Worm (Caenorhabditis elegans): ENCODE measurements around the gene ifp-1.

Gene ifp-1

DNA sequence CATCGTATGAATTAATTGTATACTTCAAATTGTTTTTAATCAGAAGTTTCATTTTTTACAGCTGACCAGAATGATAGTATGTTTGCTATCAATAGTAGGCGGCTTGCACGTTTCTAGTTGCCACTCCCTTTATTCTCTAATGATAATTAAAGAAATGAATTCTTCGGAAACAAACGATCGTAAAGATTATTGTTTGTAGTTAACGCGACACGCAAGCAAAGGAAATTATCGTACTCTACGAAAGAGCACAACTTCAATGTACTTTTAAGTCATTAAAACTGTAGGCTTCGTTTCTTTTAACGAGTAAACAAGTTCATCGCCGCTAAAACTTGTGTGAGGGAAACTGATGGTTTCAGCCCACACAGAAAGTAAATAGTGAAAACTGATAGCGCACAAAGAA is 542 bp downstream of the ifp-1 start:
- TF ChIP-seq ama-1 (optimal IDR thresholded peaks at IDR 0.05), result no peak
- no peak for TF ChIP-seq ama-1 (GFP tag; optimal IDR thresholded peaks at IDR 0.05)
- TF ChIP-seq ztf-18 (tag; optimal IDR thresholded peaks at IDR 0.05), result no peak
- TF ChIP-seq ceh-100 (GFP tag; IDR thresholded peaks at IDR 0.05), result no peak
- TF ChIP-seq madf-8 (GFP tag; conservative IDR thresholded peaks at IDR 0.05), result no peak
- TF ChIP-seq ceh-27 (GFP tag; optimal IDR thresholded peaks at IDR 0.05), result no peak
- TF ChIP-seq hsf-1 (GFP tag; IDR thresholded peaks at IDR 0.05), result no peak
- TF ChIP-seq C17E4.6 (GFP tag; IDR thresholded peaks at IDR 0.05), result no peak
- TF ChIP-seq let-526 (GFP tag; IDR thresholded peaks at IDR 0.05), result no peak
- TF ChIP-seq him-1 (tag; optimal IDR thresholded peaks at IDR 0.05), result no peak
- TF ChIP-seq Y79H2A.3 (GFP tag; conservative IDR thresholded peaks at IDR 0.05), result no peak
- no peak for TF ChIP-seq xnd-1 (tag; optimal IDR thresholded peaks at IDR 0.05)
- no peak for TF ChIP-seq athp-1 (tag; optimal IDR thresholded peaks at IDR 0.05)
- TF ChIP-seq egl-44 (GFP tag; IDR thresholded peaks at IDR 0.05), result no peak

DNA sequence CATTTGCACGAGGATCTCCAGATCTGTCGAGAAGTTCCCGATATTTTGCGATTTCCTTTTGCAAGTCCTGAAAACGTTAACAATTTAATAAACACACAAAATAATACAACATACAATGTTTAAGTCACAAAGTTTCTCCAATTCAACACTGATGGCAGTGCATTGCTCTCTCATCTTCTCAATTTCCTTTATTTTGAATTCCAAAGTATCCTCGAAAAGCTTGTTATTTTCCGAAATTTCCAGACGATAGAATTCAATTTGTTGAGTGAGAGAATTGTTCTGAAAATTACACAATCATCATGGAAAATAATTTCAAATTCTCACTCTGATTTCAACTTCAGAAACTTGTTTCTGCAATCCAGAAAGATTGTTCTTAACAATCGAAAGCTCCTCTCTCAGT is 2.0 kb downstream of the ifp-1 start:
- TF ChIP-seq ztf-22 (GFP tag; optimal IDR thresholded peaks at IDR 0.05) (no peak), ztf-3 (GFP tag; optimal IDR thresholded peaks at IDR 0.05) (no peak), pbrm-1 (GFP tag; IDR thresholded peaks at IDR 0.05) (no peak), lag-1 (GFP tag; IDR thresholded peaks at IDR 0.05) (no peak), snpc-4 (GFP tag; optimal IDR thresholded peaks at IDR 0.05) (no peak), snpc-4 (tag; optimal IDR thresholded peaks at IDR 0.05) (no peak), cebp-2 (GFP tag; IDR thresholded peaks at IDR 0.05) (no peak), attf-6 (GFP tag; IDR thresholded peaks at IDR 0.05) (no peak), hmg-1.2 (GFP tag; IDR thresholded peaks at IDR 0.05) (no peak), let-526 (GFP tag; IDR thresholded peaks at IDR 0.05) (no peak), F39B2.1 (GFP tag; IDR thresholded peaks at IDR 0.05) (no peak), lin-54 (GFP tag; optimal IDR thresholded peaks at IDR 0.05) (no peak), madf-10 (tag; optimal IDR thresholded peaks at IDR 0.05) (no peak), him-1 (tag; optimal IDR thresholded peaks at IDR 0.05) (no peak), nfya-1 (tag; optimal IDR thresholded peaks at IDR 0.05; ENCODE audit: borderline replicate concordance, insufficient read depth) (no peak), sea-2 (GFP tag; IDR thresholded peaks at IDR 0.05) (no peak)

DNA sequence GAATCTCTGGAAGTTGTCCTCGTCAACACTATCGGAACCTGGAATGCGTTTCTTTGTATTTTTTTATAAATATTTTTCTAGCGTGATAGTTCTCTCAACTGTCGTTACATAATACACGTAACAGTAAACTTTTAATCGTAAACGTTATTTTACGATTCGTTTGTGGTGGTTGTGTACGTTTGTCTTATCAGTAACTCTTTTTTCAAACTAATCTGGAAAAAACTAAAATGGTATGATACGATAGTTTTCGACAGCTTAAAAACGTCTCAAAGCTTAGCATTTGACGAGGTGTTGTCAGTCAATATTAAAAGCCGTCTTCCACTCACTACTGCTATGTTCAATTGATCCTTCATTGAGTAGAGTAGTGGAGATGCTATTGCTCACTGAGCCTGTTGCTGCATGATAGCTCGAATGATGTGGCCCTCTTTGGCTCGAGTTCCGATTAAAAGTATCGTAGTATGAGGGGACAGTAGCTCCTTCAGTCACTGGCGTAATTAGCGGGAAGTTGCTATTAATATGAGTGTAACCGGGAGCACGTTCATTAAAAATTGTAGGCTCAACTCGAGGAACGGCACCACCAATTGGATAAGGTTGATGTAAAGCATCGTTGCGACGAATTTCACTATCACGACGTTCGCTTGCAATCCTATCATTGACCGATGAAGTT is 3.0 kb downstream of the ifp-1 start:
- no peak for TF ChIP-seq madf-10 (tag; optimal IDR thresholded peaks at IDR 0.05)

DNA sequence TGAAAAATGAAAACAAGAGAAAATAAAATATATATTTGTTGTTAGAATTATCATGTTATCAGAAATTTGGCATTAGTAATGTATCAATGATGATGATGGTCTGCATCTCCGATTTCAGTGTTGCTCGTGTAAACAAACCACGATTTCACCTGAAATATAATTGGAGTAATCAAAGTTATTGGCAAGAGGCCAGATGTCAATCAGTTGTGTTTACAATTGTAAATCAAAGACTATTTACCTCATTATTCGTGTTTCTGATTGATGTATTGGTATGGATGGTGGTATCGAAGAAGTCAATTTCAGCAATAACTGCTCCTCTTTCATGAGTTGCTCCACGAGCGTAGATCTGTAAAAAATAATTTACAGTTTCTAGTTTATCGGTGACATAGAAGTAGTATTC is 4.0 kb downstream of the ifp-1 start:
- TF ChIP-seq pha-4 (tag; optimal IDR thresholded peaks at IDR 0.05) (peak; percentile 92), nhr-120 (GFP tag; IDR thresholded peaks at IDR 0.05) (no peak), nhr-80 (tag; optimal IDR thresholded peaks at IDR 0.05) (peak; percentile 69), ztf-22 (GFP tag; optimal IDR thresholded peaks at IDR 0.05) (peak; percentile 14), lin-26 (GFP tag; IDR thresholded peaks at IDR 0.05) (no peak)

DNA sequence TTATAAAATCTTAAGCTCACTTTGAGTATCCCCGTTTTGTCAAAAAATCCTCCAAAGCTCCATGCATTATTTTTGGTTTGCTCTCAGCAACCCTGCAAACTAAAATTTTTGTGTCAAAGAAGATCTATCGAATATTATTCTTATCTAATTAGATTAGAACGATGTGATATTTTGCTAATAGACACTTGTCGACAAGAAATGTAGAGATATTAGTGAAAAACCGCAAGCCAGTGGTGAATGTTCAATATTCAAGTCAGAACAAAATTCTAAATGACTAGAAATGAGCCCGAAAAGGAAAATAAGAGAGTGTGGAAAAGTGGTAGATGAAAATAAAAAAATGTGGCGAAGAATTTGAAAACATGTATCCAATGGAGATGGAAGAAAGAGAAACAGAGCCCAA is 5.2 kb downstream of the ifp-1 start, which contains the start of gene C43C3.4:
C43C3.4 (minus strand) TSS at position 101 of the 400 bp plus-strand sequence.
- TF ChIP-seq sptf-2 (GFP tag; optimal IDR thresholded peaks at IDR 0.05), result no peak
- no peak for TF ChIP-seq nhr-90 (tag; optimal IDR thresholded peaks at IDR 0.05)
- no peak for TF ChIP-seq athp-1 (tag; optimal IDR thresholded peaks at IDR 0.05)
- no peak for TF ChIP-seq madf-6 (GFP tag; IDR thresholded peaks at IDR 0.05)
- no peak for TF ChIP-seq zim-3 (tag; optimal IDR thresholded peaks at IDR 0.05)
- TF ChIP-seq rpc-1 (optimal IDR thresholded peaks at IDR 0.05), result no peak
- no peak for TF ChIP-seq rpc-1 (tag; optimal IDR thresholded peaks at IDR 0.05)
- no peak for TF ChIP-seq hlh-12 (tag; optimal IDR thresholded peaks at IDR 0.05)
- TF ChIP-seq akir-1 (GFP tag; optimal IDR thresholded peaks at IDR 0.05), result no peak
- TF ChIP-seq atf-7 (tag; optimal IDR thresholded peaks at IDR 0.05), result no peak
- TF ChIP-seq let-607 (tag; optimal IDR thresholded peaks at IDR 0.05), result no peak
- TF ChIP-seq ama-1 (optimal IDR thresholded peaks at IDR 0.05), result no peak
- no peak for TF ChIP-seq ama-1 (GFP tag; optimal IDR thresholded peaks at IDR 0.05)
- no peak for TF ChIP-seq attf-3 (GFP tag; conservative IDR thresholded peaks at IDR 0.05)
- TF ChIP-seq attf-5 (GFP tag; optimal IDR thresholded peaks at IDR 0.05), result no peak
- no peak for TF ChIP-seq ztf-6 (GFP tag; IDR thresholded peaks at IDR 0.05)
- no peak for TF ChIP-seq pbrm-1 (GFP tag; IDR thresholded peaks at IDR 0.05)
